Fruit fly (Drosophila melanogaster) whole organism, embryonic: ENCODE measurements around the gene scyl.

Experiments used
- CG6254 ChIP-seq: fragments of 200-800 bp; sonication (Bioruptor generic); optimal IDR thresholded peaks from 3 replicates; lab custom pipeline; 2017; ENCODE audit warnings: mild to moderate bottlenecking, missing biosample characterization, missing genetic modification reagents, missing genetic modification characterization
- CG6689 ChIP-seq: fragments of 200-800 bp; sonication (Bioruptor generic); IDR thresholded peaks from 2 replicates; pipeline ENCODE4 v1.3.6; 2022; ENCODE audit warnings: missing biosample characterization, missing genetic modification characterization
- CG8478 ChIP-seq: fragments of >200 bp; optimal IDR thresholded peaks from 2 replicates; lab custom pipeline; 2018
- CG8924 ChIP-seq: fragments of 200-800 bp; optimal IDR thresholded peaks from 3 replicates; lab custom pipeline; 2019; ENCODE audit warnings: missing biosample characterization, mild to moderate bottlenecking, missing genetic modification characterization, moderate library complexity
- Chrac-16 ChIP-seq: fragments of 200-800 bp; sonication (Bioruptor generic); optimal IDR thresholded peaks from 3 replicates; lab custom pipeline; 2016; ENCODE audit warnings: missing biosample characterization, missing genetic modification characterization
- odd ChIP-seq: fragments of 200-800 bp; sonication (Bioruptor generic); optimal IDR thresholded peaks from 2 replicates; lab custom pipeline; 2017; ENCODE audit warnings: missing biosample characterization, mild to moderate bottlenecking, missing genetic modification characterization

DNA sequence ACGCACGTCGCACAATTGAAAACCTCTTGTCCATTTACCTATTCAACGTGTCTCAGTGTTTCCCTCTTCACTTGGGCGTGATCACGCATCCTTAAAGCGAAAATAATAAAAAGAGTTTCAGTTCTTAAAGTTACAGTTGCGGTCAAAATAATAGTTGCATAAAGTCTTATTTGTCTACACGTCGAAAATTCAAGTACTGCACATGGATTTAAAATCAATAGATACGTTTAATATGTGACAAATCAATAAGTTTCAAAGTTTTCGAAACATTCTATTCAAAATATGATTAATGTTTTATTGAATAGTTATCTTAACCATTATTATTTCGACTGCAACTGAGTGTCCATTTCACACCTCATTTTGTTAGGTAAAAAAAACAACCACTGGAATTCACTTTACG, 35.9 kb upstream of the scyl start:
- TF ChIP-seq CG8924 (tag; lab: Kevin White, UChicago) (no peak), CG8478 (no peak), CG6689 (no peak), CG6254 (GFP tag; lab: Kevin White, UChicago) (no peak), Chrac-16 (GFP tag; lab: Kevin White, UChicago) (no peak), odd (no peak)
